Worm (Caenorhabditis elegans) whole organism, L3 larva: Measurements from ENCODE around the gene Y38C1AA.6.

Experiments used
- R02D3.7 ChIP-seq: fragments of 150-350 bp; optimal IDR thresholded peaks from 2 replicates; lab custom pipeline; 2014; ENCODE audit warnings: missing biosample characterization, missing genetic modification characterization
- ZK546.5 ChIP-seq: sonication (generic microtip); optimal IDR thresholded peaks from 2 replicates; lab custom pipeline; 2017; ENCODE audit warnings: missing biosample characterization, missing genetic modification characterization
- aly-2 ChIP-seq: fragments of 150-350 bp; optimal IDR thresholded peaks from 2 replicates; lab custom pipeline; 2014; ENCODE audit warnings: missing biosample characterization, missing genetic modification characterization
- ama-1 ChIP-seq: fragments of 150-350 bp; optimal IDR thresholded peaks from 2 replicates; lab custom pipeline; 2018
- ceh-16 ChIP-seq: sonication (generic microtip); optimal IDR thresholded peaks from 2 replicates; lab custom pipeline; 2017; ENCODE audit warnings: missing biosample characterization, missing genetic modification characterization
- ceh-28 ChIP-seq: fragments of 150-350 bp; optimal IDR thresholded peaks from 2 replicates; lab custom pipeline; 2014; ENCODE audit warnings: missing biosample characterization, missing genetic modification reagents, missing genetic modification characterization
- ceh-82 ChIP-seq: fragments of 150-350 bp; optimal IDR thresholded peaks from 2 replicates; lab custom pipeline; 2014; ENCODE audit warnings: missing biosample characterization, missing genetic modification characterization
- ceh-9 ChIP-seq: sonication (generic microtip); optimal IDR thresholded peaks from 2 replicates; lab custom pipeline; 2018; ENCODE audit warnings: missing biosample characterization, missing genetic modification characterization
- daf-12 ChIP-seq: fragments of 150-350 bp; optimal IDR thresholded peaks from 2 replicates; lab custom pipeline; 2014; ENCODE audit warnings: missing biosample characterization, missing genetic modification reagents, missing genetic modification characterization
- egl-27 ChIP-seq: sonication (generic microtip); optimal IDR thresholded peaks from 4 replicates; lab custom pipeline; 2017; ENCODE audit warnings: missing biosample characterization, missing genetic modification reagents, missing genetic modification characterization
- egl-5 ChIP-seq: fragments of 150-350 bp; optimal IDR thresholded peaks from 2 replicates; lab custom pipeline; 2017; ENCODE audit warnings: missing biosample characterization, missing genetic modification reagents, missing genetic modification characterization, inconsistent platforms
- elt-1 ChIP-seq: fragments of 150-350 bp; optimal IDR thresholded peaks from 2 replicates; lab custom pipeline; 2014; ENCODE audit warnings: missing biosample characterization, missing genetic modification characterization
- elt-2 ChIP-seq: sonication (generic microtip); optimal IDR thresholded peaks from 2 replicates; lab custom pipeline; 2016; ENCODE audit warnings: missing genetic modification reagents, mild to moderate bottlenecking, missing genetic modification characterization, missing compliant biosample characterization
- elt-3 ChIP-seq, 3 experiments: fragments of 150-350 bp in 1 of 3; sonication (generic microtip) in 2 of 3; optimal IDR thresholded peaks; 2 replicates in 2 of 3; 4 replicates in 1 of 3; lab custom pipeline; 2014 to 2017; ENCODE audit warnings: missing biosample characterization in 3 of 3, missing genetic modification characterization in 3 of 3
- eor-1 ChIP-seq, 2 experiments: fragments of 150-350 bp; optimal IDR thresholded peaks; 2 replicates each; lab custom pipeline; 2014 to 2018; ENCODE audit warnings: missing biosample characterization in 2 of 2, missing genetic modification characterization in 2 of 2
- fkh-10 ChIP-seq: sonication (generic microtip); optimal IDR thresholded peaks from 2 replicates; lab custom pipeline; 2017; ENCODE audit warnings: missing biosample characterization, missing genetic modification reagents, missing genetic modification characterization
- fkh-2 ChIP-seq: fragments of 150-350 bp; optimal IDR thresholded peaks from 2 replicates; lab custom pipeline; 2014; ENCODE audit warnings: missing biosample characterization, missing genetic modification reagents, missing genetic modification characterization
- fos-1 ChIP-seq: fragments of 150-350 bp; optimal IDR thresholded peaks from 2 replicates; lab custom pipeline; 2014; ENCODE audit warnings: missing biosample characterization, missing genetic modification characterization
- hmg-11 ChIP-seq: sonication (generic microtip); optimal IDR thresholded peaks from 2 replicates; lab custom pipeline; 2016; ENCODE audit warnings: missing genetic modification characterization, missing compliant biosample characterization
- jun-1 ChIP-seq: fragments of 150-350 bp; optimal IDR thresholded peaks from 2 replicates; lab custom pipeline; 2014; ENCODE audit warnings: missing biosample characterization, missing genetic modification reagents, missing genetic modification characterization
- lin-15B ChIP-seq: fragments of 150-350 bp; optimal IDR thresholded peaks from 2 replicates; lab custom pipeline; 2014; ENCODE audit warnings: missing biosample characterization, missing genetic modification characterization
- lin-39 ChIP-seq: fragments of 150-350 bp; optimal IDR thresholded peaks from 2 replicates; lab custom pipeline; 2018; ENCODE audit warnings: missing biosample characterization, missing genetic modification reagents, missing genetic modification characterization
- lsy-12 ChIP-seq: sonication (generic microtip); optimal IDR thresholded peaks from 2 replicates; lab custom pipeline; 2016; ENCODE audit warnings: mild to moderate bottlenecking, missing genetic modification characterization, missing compliant biosample characterization
- mdl-1 ChIP-seq: fragments of 150-350 bp; optimal IDR thresholded peaks from 2 replicates; lab custom pipeline; 2014; ENCODE audit warnings: missing biosample characterization, missing genetic modification characterization
- mml-1 ChIP-seq: fragments of 150-350 bp; sonication (generic microtip); optimal IDR thresholded peaks from 3 replicates; lab custom pipeline; 2014; ENCODE audit warnings: missing biosample characterization, missing genetic modification characterization
- nfya-1 ChIP-seq: sonication (generic microtip); optimal IDR thresholded peaks from 2 replicates; lab custom pipeline; 2017; ENCODE audit warnings: missing genetic modification characterization, mild to moderate bottlenecking, missing compliant biosample characterization, antibody characterized with exemption, moderate library complexity; ENCODE audit not compliant: insufficient read depth
- nhr-11 ChIP-seq: fragments of 150-350 bp; optimal IDR thresholded peaks from 2 replicates; lab custom pipeline; 2014; ENCODE audit warnings: missing biosample characterization, missing genetic modification characterization
- nhr-12 ChIP-seq: fragments of 150-350 bp; optimal IDR thresholded peaks from 2 replicates; lab custom pipeline; 2014; ENCODE audit warnings: missing biosample characterization, missing genetic modification characterization
- nhr-23 ChIP-seq: fragments of 150-350 bp; optimal IDR thresholded peaks from 2 replicates; lab custom pipeline; 2014; ENCODE audit warnings: missing biosample characterization, missing genetic modification reagents, missing genetic modification characterization
- nhr-237 ChIP-seq: fragments of 150-350 bp; optimal IDR thresholded peaks from 2 replicates; lab custom pipeline; 2014; ENCODE audit warnings: missing biosample characterization, missing genetic modification characterization
- nhr-25 ChIP-seq: sonication (generic microtip); optimal IDR thresholded peaks from 2 replicates; lab custom pipeline; 2017; ENCODE audit warnings: missing biosample characterization, missing genetic modification characterization
- nhr-28 ChIP-seq: fragments of 150-350 bp; optimal IDR thresholded peaks from 2 replicates; lab custom pipeline; 2014; ENCODE audit warnings: missing biosample characterization, missing genetic modification characterization
- nhr-43 ChIP-seq: sonication (generic microtip); optimal IDR thresholded peaks from 2 replicates; lab custom pipeline; 2016; ENCODE audit warnings: mild to moderate bottlenecking, missing genetic modification characterization, missing compliant biosample characterization; ENCODE audit not compliant: poor library complexity, severe bottlenecking
- nhr-67 ChIP-seq: fragments of 150-350 bp; optimal IDR thresholded peaks from 2 replicates; lab custom pipeline; 2014; ENCODE audit warnings: missing biosample characterization, missing genetic modification characterization
- nhr-77 ChIP-seq: fragments of 150-350 bp; optimal IDR thresholded peaks from 2 replicates; lab custom pipeline; 2014; ENCODE audit warnings: missing biosample characterization, missing genetic modification characterization
- pha-4 ChIP-seq: fragments of 150-350 bp; optimal IDR thresholded peaks from 2 replicates; lab custom pipeline; 2014; ENCODE audit warnings: missing biosample characterization, missing genetic modification reagents, missing genetic modification characterization
- pqm-1 ChIP-seq: fragments of 150-350 bp; optimal IDR thresholded peaks from 2 replicates; lab custom pipeline; 2017; ENCODE audit warnings: missing biosample characterization, missing genetic modification characterization, inconsistent platforms
- sea-2 ChIP-seq: fragments of 150-350 bp; sonication (generic microtip); optimal IDR thresholded peaks from 4 replicates; lab custom pipeline; 2014; ENCODE audit warnings: missing biosample characterization, missing genetic modification reagents, missing genetic modification characterization
- skn-1 ChIP-seq: fragments of 150-350 bp; optimal IDR thresholded peaks from 2 replicates; lab custom pipeline; 2014; ENCODE audit warnings: missing biosample characterization, missing genetic modification characterization
- snpc-4 ChIP-seq: fragments of 150-350 bp; optimal IDR thresholded peaks from 2 replicates; lab custom pipeline; 2014; ENCODE audit warnings: missing biosample characterization, missing genetic modification characterization
- tbx-2 ChIP-seq: sonication (generic microtip); optimal IDR thresholded peaks from 2 replicates; lab custom pipeline; 2016; ENCODE audit warnings: mild to moderate bottlenecking, missing genetic modification characterization, missing compliant biosample characterization
- unc-39 ChIP-seq: sonication (generic microtip); optimal IDR thresholded peaks from 4 replicates; lab custom pipeline; 2017; ENCODE audit warnings: missing biosample characterization, missing genetic modification characterization
- unc-62 ChIP-seq: fragments of 150-350 bp; sonication (generic microtip); optimal IDR thresholded peaks from 4 replicates; lab custom pipeline; 2014; ENCODE audit warnings: missing biosample characterization, missing genetic modification reagents, missing genetic modification characterization
- zag-1 ChIP-seq: fragments of 150-350 bp; optimal IDR thresholded peaks from 2 replicates; lab custom pipeline; 2014; ENCODE audit warnings: missing biosample characterization, missing genetic modification characterization
- ztf-11 ChIP-seq: fragments of 150-350 bp; optimal IDR thresholded peaks from 2 replicates; lab custom pipeline; 2014; ENCODE audit warnings: missing biosample characterization, missing genetic modification characterization
- ztf-4 ChIP-seq: fragments of 150-350 bp; optimal IDR thresholded peaks from 2 replicates; lab custom pipeline; 2014; ENCODE audit warnings: missing biosample characterization, missing genetic modification characterization

The Y38C1AA.6 gene

ce11 chrIV:186110-186509, 23.5 kb downstream of the Y38C1AA.6 start:
- TF ChIP-seq lin-15B (tag; lab: Kevin White, UChicago) (peak; percentile 3), fkh-2 (tag; lab: Kevin White, UChicago) (no peak)

ce11 chrIV:187336-187735, 24.7 kb downstream of the Y38C1AA.6 start:
- TF ChIP-seq elt-2 (tag; lab: Kevin White, UChicago): peak; percentile 53
- no peak for TF ChIP-seq ZK546.5 (tag; lab: Kevin White, UChicago)
- no peak for TF ChIP-seq nhr-23 (tag; lab: Kevin White, UChicago)
- no peak for TF ChIP-seq jun-1 (tag; lab: Kevin White, UChicago)
- no peak for TF ChIP-seq hmg-11

- TF ChIP-seq elt-2 (tag; lab: Kevin White, UChicago): peak; percentile 37
- TF ChIP-seq hmg-11: no peak
- no peak for TF ChIP-seq zag-1 (tag; lab: Kevin White, UChicago)
- TF ChIP-seq fos-1 (tag; lab: Kevin White, UChicago): no peak
- TF ChIP-seq fkh-10 (GFP tag; lab: Kevin White, UChicago): no peak
- TF ChIP-seq elt-3 (tag; optimal IDR thresholded peaks at IDR 0.05; lab: Kevin White, UChicago): no peak
- TF ChIP-seq aly-2 (tag; lab: Kevin White, UChicago): no peak
- peak; percentile 50 for TF ChIP-seq pha-4
- TF ChIP-seq egl-5 (tag; lab: Kevin White, UChicago): no peak
- TF ChIP-seq nhr-12 (tag; lab: Kevin White, UChicago): no peak
These were observed 26.5 kb downstream of the Y38C1AA.6 start for ce11 chrIV:189087-189486.

ce11 chrIV:192046-192445, 29.4 kb downstream of the Y38C1AA.6 start, which contains the start of gene Y38C1AA.12:
Gene Y38C1AA.12 (plus strand): TSS chrIV:192256.
- peak; percentile 90 for TF ChIP-seq lin-15B (tag; lab: Kevin White, UChicago)
- TF ChIP-seq nhr-43 (tag; lab: Kevin White, UChicago): peak; percentile 94
- TF ChIP-seq ztf-4 (tag; lab: Kevin White, UChicago): no peak
- no peak for TF ChIP-seq egl-27
- TF ChIP-seq nhr-25: peak; percentile 53
- TF ChIP-seq nhr-67 (tag; lab: Kevin White, UChicago): no peak
- TF ChIP-seq nhr-237 (tag; lab: Kevin White, UChicago): no peak
- no peak for TF ChIP-seq aly-2 (tag; lab: Kevin White, UChicago)
- no peak for TF ChIP-seq ZK546.5 (tag; lab: Kevin White, UChicago)
- TF ChIP-seq lsy-12 (tag; lab: Kevin White, UChicago): peak; percentile 65
- TF ChIP-seq unc-39 (tag; lab: Kevin White, UChicago): no peak
- peak; percentile 33 for TF ChIP-seq R02D3.7 (tag; lab: Kevin White, UChicago)
- TF ChIP-seq elt-2 (tag; lab: Kevin White, UChicago): peak; percentile 33
- TF ChIP-seq pha-4: peak; percentile 95
- peak in 1 of 2 experiments; percentile 36 for TF ChIP-seq eor-1 (tag; optimal IDR thresholded peaks at IDR 0.05; lab: Kevin White, UChicago)
- TF ChIP-seq zag-1 (tag; lab: Kevin White, UChicago): no peak
- TF ChIP-seq fos-1 (tag; lab: Kevin White, UChicago): no peak
- no peak for TF ChIP-seq nhr-28 (tag; lab: Kevin White, UChicago)
- no peak for TF ChIP-seq unc-62
- TF ChIP-seq nfya-1 (tag; lab: Kevin White, UChicago): peak; percentile 74
- TF ChIP-seq lin-39 (tag; lab: Kevin White, UChicago): peak; percentile 64
- TF ChIP-seq sea-2 (GFP tag; lab: Kevin White, UChicago): no peak
- TF ChIP-seq elt-3 (tag; optimal IDR thresholded peaks at IDR 0.05; lab: Kevin White, UChicago): no peak
- TF ChIP-seq ceh-28 (tag; lab: Kevin White, UChicago): no peak
- no peak for TF ChIP-seq ceh-9
- no peak for TF ChIP-seq skn-1
- no peak for TF ChIP-seq ama-1 (lab: Kevin White, UChicago)
- TF ChIP-seq fkh-10 (GFP tag; lab: Kevin White, UChicago): no peak
- TF ChIP-seq hmg-11: peak; percentile 64
- no peak for TF ChIP-seq mml-1 (tag; lab: Kevin White, UChicago)
- peak; percentile 85 for TF ChIP-seq nhr-23 (tag; lab: Kevin White, UChicago)
- peak; percentile 86 for TF ChIP-seq snpc-4 (tag; lab: Kevin White, UChicago)
- TF ChIP-seq egl-5 (tag; lab: Kevin White, UChicago): no peak
- no peak for TF ChIP-seq daf-12
- no peak for TF ChIP-seq elt-1 (tag; lab: Kevin White, UChicago)
- TF ChIP-seq nhr-11: no peak
- no peak for TF ChIP-seq ceh-16 (tag; lab: Kevin White, UChicago)
- TF ChIP-seq ztf-11 (tag; lab: Kevin White, UChicago): no peak
- no peak for TF ChIP-seq jun-1 (tag; lab: Kevin White, UChicago)
- no peak for TF ChIP-seq fkh-2 (tag; lab: Kevin White, UChicago)
- TF ChIP-seq nhr-77: peak; percentile 25
- TF ChIP-seq ceh-82 (tag; lab: Kevin White, UChicago): no peak
- TF ChIP-seq tbx-2 (tag; lab: Kevin White, UChicago): peak; percentile 32
- no peak for TF ChIP-seq mdl-1 (tag; lab: Kevin White, UChicago)
- TF ChIP-seq pqm-1 (tag; lab: Kevin White, UChicago): peak; percentile 5
